Fruit fly (Drosophila melanogaster): ENCODE measurements around the gene CG10283.
A peak's percentile ranks its signal among the peaks of the same experiment; 100 is the strongest.

DNA sequence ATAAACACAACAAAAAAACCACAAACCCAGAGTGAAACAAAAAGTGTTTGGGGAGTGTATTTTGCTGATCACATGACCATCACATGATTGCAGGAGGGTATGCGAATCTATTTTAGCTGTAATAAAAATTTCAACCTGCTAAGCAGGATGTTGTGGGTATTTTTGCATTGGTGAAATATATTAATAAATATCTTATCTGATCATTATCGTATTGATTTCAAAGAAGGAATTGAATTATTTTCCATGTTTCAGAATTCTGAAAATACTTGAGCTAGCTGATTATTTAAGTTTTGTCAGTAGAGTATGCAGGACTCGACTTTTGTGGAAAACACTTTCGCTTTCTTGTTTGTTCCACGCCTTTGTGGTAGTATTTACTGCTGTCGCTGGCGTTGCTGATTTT, 38.7 kb upstream of the CG10283 start:
- TF ChIP-seq CG1621 (tag; optimal IDR thresholded peaks at IDR 0.05) (peak; percentile 66), CG31627 (GFP tag; optimal IDR thresholded peaks at IDR 0.05) (no peak), spab (GFP tag; optimal IDR thresholded peaks at IDR 0.05) (peak; percentile 83)
